Fruit fly (Drosophila melanogaster) whole organism, embryonic: ENCODE data around the gene CG43175.

Experiments
- Adf1 ChIP-seq: fragments of 200-800 bp; sonication (Bioruptor generic); IDR thresholded peaks from 2 replicates; pipeline ENCODE4 v1.3.6; 2022; ENCODE audit warnings: missing biosample characterization, missing genetic modification characterization
- CG1024 ChIP-seq: fragments of 200-800 bp; sonication (Bioruptor generic); IDR thresholded peaks from 2 replicates; pipeline ENCODE4 v1.3.6; 2022; ENCODE audit warnings: missing biosample characterization, missing genetic modification characterization
- CG10654 ChIP-seq: fragments of 200-800 bp; sonication (Bioruptor generic); optimal IDR thresholded peaks from 2 replicates; lab custom pipeline; 2016; ENCODE audit warnings: missing biosample characterization, missing genetic modification characterization
- CG11456 ChIP-seq: fragments of 200-800 bp; sonication (Bioruptor generic); IDR thresholded peaks from 3 replicates; pipeline ENCODE4 v1.3.6; 2022; ENCODE audit warnings: missing biosample characterization, missing genetic modification characterization
- CG12942 ChIP-seq: fragments of 200-800 bp; sonication (Bioruptor generic); optimal IDR thresholded peaks from 3 replicates; lab custom pipeline; 2016; ENCODE audit warnings: missing biosample characterization, missing genetic modification characterization
- CG13287 ChIP-seq: fragments of 200-800 bp; sonication (Bioruptor generic); IDR thresholded peaks from 2 replicates; pipeline ENCODE4 v1.3.6; 2022; ENCODE audit warnings: missing biosample characterization, missing genetic modification characterization; ENCODE audit not compliant: partially characterized antibody
- CG14014 ChIP-seq: fragments of 200-800 bp; sonication (Bioruptor generic); IDR thresholded peaks from 2 replicates; pipeline ENCODE4 v1.3.6; 2022; ENCODE audit warnings: missing biosample characterization, missing genetic modification characterization
- CG15514 ChIP-seq: fragments of 200-800 bp; sonication (Bioruptor generic); optimal IDR thresholded peaks from 3 replicates; lab custom pipeline; 2017; ENCODE audit warnings: missing biosample characterization, missing genetic modification characterization, mild to moderate bottlenecking, moderate library complexity, missing genetic modification reagents
- CG30431 ChIP-seq: fragments of 200-800 bp; sonication (Bioruptor generic); optimal IDR thresholded peaks from 2 replicates; lab custom pipeline; 2017; ENCODE audit warnings: missing biosample characterization, missing genetic modification characterization
- CG31224 ChIP-seq: fragments of 200-800 bp; sonication (Bioruptor generic); IDR thresholded peaks from 2 replicates; pipeline ENCODE4 v1.3.6; 2022; ENCODE audit warnings: missing biosample characterization, missing genetic modification characterization
- CG7372 ChIP-seq: fragments of 200-800 bp; sonication (Bioruptor generic); IDR thresholded peaks from 2 replicates; pipeline ENCODE4 v1.3.6; 2022; ENCODE audit warnings: missing biosample characterization, missing genetic modification characterization
- CG8388 ChIP-seq: fragments of 200-800 bp; sonication (Bioruptor generic); optimal IDR thresholded peaks from 2 replicates; lab custom pipeline; 2019; ENCODE audit warnings: missing biosample characterization, mild to moderate bottlenecking, missing genetic modification characterization, moderate library complexity
- CG9876 ChIP-seq: fragments of 200-800 bp; sonication (Bioruptor generic); optimal IDR thresholded peaks from 2 replicates; lab custom pipeline; 2016; ENCODE audit warnings: missing biosample characterization, missing genetic modification characterization
- CG9932 ChIP-seq: fragments of 200-800 bp; sonication (Bioruptor generic); IDR thresholded peaks from 2 replicates; pipeline ENCODE4 v1.3.6; 2022; ENCODE audit warnings: missing biosample characterization, missing genetic modification characterization
- Dll ChIP-seq: fragments of 200-800 bp; sonication (Bioruptor generic); IDR thresholded peaks from 4 replicates; pipeline ENCODE4 v1.3.6; 2022; ENCODE audit warnings: missing biosample characterization, missing genetic modification characterization; ENCODE audit not compliant: partially characterized antibody
- Doc3 ChIP-seq: fragments of 200-800 bp; sonication (Bioruptor generic); IDR thresholded peaks from 3 replicates; pipeline ENCODE4 v1.3.6; 2022; ENCODE audit warnings: missing biosample characterization, missing genetic modification characterization; ENCODE audit not compliant: partially characterized antibody
- HLH4C ChIP-seq: fragments of 200-800 bp; sonication (Bioruptor generic); IDR thresholded peaks from 3 replicates; pipeline ENCODE4 v1.3.6; 2022; ENCODE audit warnings: missing biosample characterization, missing genetic modification characterization; ENCODE audit not compliant: partially characterized antibody
- Hey ChIP-seq: fragments of 200-800 bp; sonication (Bioruptor generic); optimal IDR thresholded peaks from 3 replicates; lab custom pipeline; 2018; ENCODE audit warnings: missing biosample characterization, mild to moderate bottlenecking, missing genetic modification characterization
- HmgZ ChIP-seq: fragments of 200-800 bp; sonication (Bioruptor generic); optimal IDR thresholded peaks from 2 replicates; lab custom pipeline; 2018; ENCODE audit warnings: missing biosample characterization, mild to moderate bottlenecking, missing genetic modification characterization
- Kr ChIP-seq: fragments of 200-800 bp; sonication (Bioruptor generic); optimal IDR thresholded peaks from 2 replicates; lab custom pipeline; 2017; ENCODE audit warnings: missing biosample characterization, mild to moderate bottlenecking, missing genetic modification characterization
- MBD-R2 ChIP-seq: fragments of 200-800 bp; sonication (Bioruptor generic); IDR thresholded peaks from 2 replicates; pipeline ENCODE4 v1.3.6; 2022; ENCODE audit warnings: missing biosample characterization, missing genetic modification characterization
- Max ChIP-seq: fragments of 200-800 bp; sonication (Bioruptor generic); optimal IDR thresholded peaks from 2 replicates; lab custom pipeline; 2016; ENCODE audit warnings: missing biosample characterization, mild to moderate bottlenecking, missing genetic modification characterization
- Ravus ChIP-seq: fragments of 200-800 bp; sonication (Bioruptor generic); IDR thresholded peaks from 2 replicates; pipeline ENCODE4 v1.3.6; 2022; ENCODE audit warnings: missing biosample characterization, missing genetic modification characterization
- YL-1 ChIP-seq: fragments of 200-800 bp; sonication (Bioruptor generic); optimal IDR thresholded peaks from 3 replicates; lab custom pipeline; 2017; ENCODE audit warnings: missing biosample characterization, mild to moderate bottlenecking, missing genetic modification characterization
- amos ChIP-seq: fragments of 200-800 bp; sonication (Bioruptor generic); IDR thresholded peaks from 2 replicates; pipeline ENCODE4 v1.3.6; 2022; ENCODE audit warnings: missing biosample characterization, missing genetic modification characterization; ENCODE audit not compliant: partially characterized antibody
- bbx ChIP-seq: fragments of 200-800 bp; sonication (Bioruptor generic); IDR thresholded peaks from 2 replicates; pipeline ENCODE4 v1.3.6; 2022; ENCODE audit warnings: missing biosample characterization, missing genetic modification characterization; ENCODE audit not compliant: partially characterized antibody
- chn ChIP-seq: fragments of 200-800 bp; sonication (Bioruptor generic); optimal IDR thresholded peaks from 2 replicates; lab custom pipeline; 2016; ENCODE audit warnings: missing biosample characterization, missing genetic modification characterization
- crol ChIP-seq: fragments of 200-800 bp; sonication (Bioruptor generic); IDR thresholded peaks from 2 replicates; pipeline ENCODE4 v1.3.6; 2022; ENCODE audit warnings: missing biosample characterization, missing genetic modification characterization
- crp ChIP-seq, 2 experiments: fragments of 200-800 bp; sonication (Bioruptor generic); optimal IDR thresholded peaks; 2 replicates in 1 of 2; 3 replicates in 1 of 2; lab custom pipeline; 2017; ENCODE audit warnings: missing biosample characterization in 2 of 2, missing genetic modification characterization in 2 of 2, mild to moderate bottlenecking in 1 of 2, moderate library complexity in 1 of 2
- ems ChIP-seq: fragments of 200-800 bp; sonication (Bioruptor generic); optimal IDR thresholded peaks from 3 replicates; lab custom pipeline; 2016; ENCODE audit warnings: missing biosample characterization, missing genetic modification characterization
- gem ChIP-seq: fragments of 200-800 bp; sonication (Bioruptor generic); optimal IDR thresholded peaks from 2 replicates; lab custom pipeline; 2019; ENCODE audit warnings: missing biosample characterization, mild to moderate bottlenecking, missing genetic modification characterization, moderate library complexity
- lola ChIP-seq, 3 experiments: fragments of >200 bp in 2 of 3; fragments of 200-800 bp in 1 of 3; sonication (Bioruptor generic) in 1 of 3; optimal IDR thresholded peaks; 2 replicates each; lab custom pipeline; 2017 to 2019; ENCODE audit warnings: missing biosample characterization in 3 of 3, missing genetic modification characterization in 3 of 3, mild to moderate bottlenecking in 1 of 3, moderate library complexity in 1 of 3
- pfk ChIP-seq: fragments of 200-800 bp; sonication (Bioruptor generic); optimal IDR thresholded peaks from 2 replicates; lab custom pipeline; 2018; ENCODE audit warnings: missing biosample characterization, mild to moderate bottlenecking, missing genetic modification characterization, moderate library complexity
- phol ChIP-seq: fragments of 200-800 bp; sonication (Bioruptor generic); optimal IDR thresholded peaks from 3 replicates; lab custom pipeline; 2018; ENCODE audit warnings: missing biosample characterization, mild to moderate bottlenecking, missing genetic modification characterization, moderate library complexity
- pros ChIP-seq: fragments of 200-800 bp; sonication (Bioruptor generic); optimal IDR thresholded peaks from 3 replicates; lab custom pipeline; 2019; ENCODE audit warnings: missing biosample characterization, mild to moderate bottlenecking, missing genetic modification characterization, moderate library complexity
- seq ChIP-seq: fragments of 200-800 bp; sonication (Bioruptor generic); IDR thresholded peaks from 2 replicates; pipeline ENCODE4 v1.3.6; 2022; ENCODE audit warnings: missing biosample characterization, missing genetic modification characterization
- tll ChIP-seq, 2 experiments: fragments of 200-800 bp in 1 of 2; fragments of >200 bp in 1 of 2; sonication (Bioruptor generic) in 1 of 2; optimal IDR thresholded peaks; 2 replicates each; lab custom pipeline; 2017 to 2019; ENCODE audit warnings: missing biosample characterization in 2 of 2, missing genetic modification characterization in 2 of 2, mild to moderate bottlenecking in 1 of 2, moderate library complexity in 1 of 2
- twi ChIP-seq: fragments of 200-800 bp; optimal IDR thresholded peaks from 2 replicates; lab custom pipeline; 2019; ENCODE audit warnings: missing biosample characterization, mild to moderate bottlenecking, missing genetic modification characterization, moderate library complexity
- tx ChIP-seq: fragments of 200-800 bp; sonication (Bioruptor generic); optimal IDR thresholded peaks from 2 replicates; lab custom pipeline; 2016; ENCODE audit warnings: missing biosample characterization, missing genetic modification characterization
- unc-4 ChIP-seq: fragments of 200-800 bp; sonication (Bioruptor generic); IDR thresholded peaks from 2 replicates; pipeline ENCODE4 v1.3.6; 2022; ENCODE audit warnings: missing biosample characterization, missing genetic modification characterization; ENCODE audit not compliant: partially characterized antibody
- vvl ChIP-seq: fragments of 200-800 bp; sonication (Bioruptor generic); IDR thresholded peaks from 2 replicates; pipeline ENCODE4 v1.3.6; 2022; ENCODE audit warnings: missing biosample characterization, missing genetic modification characterization
- wek ChIP-seq: fragments of 200-800 bp; sonication (Bioruptor generic); optimal IDR thresholded peaks from 3 replicates; lab custom pipeline; 2018; ENCODE audit warnings: missing biosample characterization, mild to moderate bottlenecking, missing genetic modification characterization, moderate library complexity

The CG43175 gene

dm6 chr3R:17603717-17604116 lies 26.8 kb upstream of the CG43175 start (continued):
- TF ChIP-seq HLH4C (GFP tag; lab: Robert Waterston, UW) (0 out of 3 replicates have a peak, but pooled peaks have one; percentile 14), CG10654 (GFP tag; lab: Kevin White, UChicago) (no peak), pfk (GFP tag; lab: Kevin White, UChicago) (peak; percentile 7), CG30431 (no peak), Kr (peak; percentile 30), CG9932 (GFP tag; lab: Robert Waterston, UW) (peak; percentile 32; the same call in 1 of the 2 replicates), Dll (GFP tag; lab: Robert Waterston, UW) (0 out of 4 replicates have a peak, but pooled peaks have one; percentile 34), HmgZ (tag; lab: Kevin White, UChicago) (peak; percentile 21), bbx (GFP tag; lab: Robert Waterston, UW) (0 out of 2 replicates have a peak, but pooled peaks have one; percentile 35), YL-1 (GFP tag; lab: Kevin White, UChicago) (no peak), CG11456 (no peak), seq (GFP tag; lab: Robert Waterston, UW) (peak; percentile 60; the same call in 1 of the 2 replicates), gem (tag; lab: Kevin White, UChicago) (no peak), pros (GFP tag; lab: Kevin White, UChicago) (peak; percentile 100), phol (tag; lab: Kevin White, UChicago) (no peak), Adf1 (GFP tag; lab: Robert Waterston, UW) (peak; percentile 43; the same call in 1 of the 2 replicates), MBD-R2 (GFP tag; lab: Robert Waterston, UW) (peak; percentile 27; the same call in 1 of the 2 replicates), CG7372 (peak; percentile 92), Ravus (GFP tag; lab: Robert Waterston, UW) (no peak), CG31224 (GFP tag; lab: Robert Waterston, UW) (peak; percentile 98), CG9876 (GFP tag; lab: Kevin White, UChicago) (no peak), CG1024 (GFP tag; lab: Robert Waterston, UW) (no peak), CG15514 (GFP tag; lab: Kevin White, UChicago) (peak; percentile 11), vvl (peak; percentile 41), crol (peak; percentile 90), wek (GFP tag; lab: Kevin White, UChicago) (no peak), tll (GFP tag; optimal IDR thresholded peaks at IDR 0.05; lab: Kevin White, UChicago) (no peak), Max (GFP tag; lab: Kevin White, UChicago) (no peak), chn (peak; percentile 18), amos (GFP tag; lab: Robert Waterston, UW) (peak; percentile 23; the same call in 1 of the 2 replicates), Hey (tag; lab: Kevin White, UChicago) (peak; percentile 95), CG12942 (GFP tag; lab: Kevin White, UChicago) (no peak), Doc3 (GFP tag; lab: Robert Waterston, UW) (0 out of 3 replicates have a peak, but pooled peaks have one; percentile 38), tx (GFP tag; lab: Kevin White, UChicago) (no peak), CG13287 (GFP tag; lab: Robert Waterston, UW) (peak; percentile 43), unc-4 (GFP tag; lab: Robert Waterston, UW) (peak; percentile 35; the same call in 1 of the 2 replicates), ems (no peak), CG8388 (GFP tag; lab: Kevin White, UChicago) (no peak), twi (peak; percentile 94), lola (GFP tag; optimal IDR thresholded peaks at IDR 0.05; lab: Kevin White, UChicago) (no peak), crp (GFP tag; optimal IDR thresholded peaks at IDR 0.05; lab: Kevin White, UChicago) (no peak), CG14014 (GFP tag; lab: Robert Waterston, UW) (no peak)
- TF ChIP-seq, all 482 proteins: peak for 51
